Fruit fly (Drosophila melanogaster) whole organism, wandering third instar larva: ENCODE data around the gene CG8066.

Experiments
- Abd-B ChIP-seq: fragments of >200 bp; optimal IDR thresholded peaks from 2 replicates; lab custom pipeline; 2017; ENCODE audit warnings: missing biosample characterization, missing genetic modification characterization
- Hr78 ChIP-seq: fragments of >200 bp; optimal IDR thresholded peaks from 2 replicates; lab custom pipeline; 2017; ENCODE audit warnings: missing biosample characterization, missing genetic modification characterization
- Hr83 ChIP-seq: fragments of 200-300 bp; sonication (Bioruptor generic); optimal IDR thresholded peaks from 2 replicates; lab custom pipeline; 2016; ENCODE audit warnings: missing biosample characterization, mild to moderate bottlenecking, missing genetic modification characterization, moderate library complexity; ENCODE audit not compliant: poor library complexity, severe bottlenecking
- Myc ChIP-seq: fragments of >200 bp; optimal IDR thresholded peaks from 2 replicates; lab custom pipeline; 2017
- Rel ChIP-seq, 2 experiments: fragments of 200-800 bp; sonication (Bioruptor generic) in 1 of 2; optimal IDR thresholded peaks; 2 replicates in 1 of 2; 3 replicates in 1 of 2; lab custom pipeline; 2016 to 2019; ENCODE audit warnings: mild to moderate bottlenecking in 2 of 2, missing biosample characterization in 2 of 2, missing genetic modification characterization in 2 of 2, moderate library complexity in 1 of 2
- br ChIP-seq: fragments of 200-800 bp; sonication (Bioruptor generic); optimal IDR thresholded peaks from 2 replicates; lab custom pipeline; 2016; ENCODE audit warnings: missing biosample characterization, missing genetic modification characterization
- brk ChIP-seq: fragments of 200-800 bp; sonication (Bioruptor generic); optimal IDR thresholded peaks from 2 replicates; lab custom pipeline; 2016; ENCODE audit warnings: missing biosample characterization, mild to moderate bottlenecking, missing genetic modification characterization
- dmrt93B ChIP-seq: fragments of 200-800 bp; sonication (Bioruptor generic); optimal IDR thresholded peaks from 2 replicates; lab custom pipeline; 2018; ENCODE audit warnings: missing biosample characterization, mild to moderate bottlenecking, missing genetic modification characterization
- h ChIP-seq: fragments of 200-800 bp; sonication (Bioruptor generic); optimal IDR thresholded peaks from 3 replicates; lab custom pipeline; 2016; ENCODE audit warnings: missing biosample characterization, mild to moderate bottlenecking, missing genetic modification characterization
- jim ChIP-seq: fragments of 175-275, 200-325 bp; sonication (Bioruptor generic); optimal IDR thresholded peaks from 2 replicates; lab custom pipeline; 2016; ENCODE audit warnings: missing biosample characterization, mild to moderate bottlenecking, missing genetic modification characterization
- psq ChIP-seq: fragments of 200-800 bp; sonication (Bioruptor generic); optimal IDR thresholded peaks from 3 replicates; lab custom pipeline; 2017; ENCODE audit warnings: missing biosample characterization, mild to moderate bottlenecking, missing genetic modification characterization, moderate library complexity
- sage ChIP-seq: fragments of 200-800 bp; sonication (Bioruptor generic); optimal IDR thresholded peaks from 2 replicates; lab custom pipeline; 2016; ENCODE audit warnings: missing biosample characterization, mild to moderate bottlenecking, missing genetic modification characterization
- tai ChIP-seq: sonication (Bioruptor generic); optimal IDR thresholded peaks from 2 replicates; lab custom pipeline; 2016; ENCODE audit warnings: missing biosample characterization, missing genetic modification characterization
- usp ChIP-seq: fragments of >200 bp; optimal IDR thresholded peaks from 2 replicates; lab custom pipeline; 2017; ENCODE audit warnings: missing biosample characterization, missing genetic modification characterization

dm6 chr3R:14567329-14567728 is 1.3 kb downstream of the CG8066 start, which contains the start of gene CG31313:
- TF ChIP-seq Myc (lab: Kevin White, UChicago): no peak
- TF ChIP-seq usp (GFP tag; lab: Kevin White, UChicago): no peak
- TF ChIP-seq brk: no peak
- no peak for TF ChIP-seq h (GFP tag; lab: Kevin White, UChicago)
- TF ChIP-seq jim (GFP tag; lab: Kevin White, UChicago): no peak
- no peak for TF ChIP-seq Rel (GFP tag; optimal IDR thresholded peaks at IDR 0.05; lab: Kevin White, UChicago)
- no peak for TF ChIP-seq Rel (tag; optimal IDR thresholded peaks at IDR 0.05; lab: Kevin White, UChicago)
- TF ChIP-seq Abd-B (GFP tag; lab: Kevin White, UChicago): no peak
- TF ChIP-seq psq (GFP tag; lab: Kevin White, UChicago): no peak
- TF ChIP-seq sage (GFP tag; lab: Kevin White, UChicago): no peak
- no peak for TF ChIP-seq Hr83 (GFP tag; lab: Kevin White, UChicago)
- TF ChIP-seq tai (GFP tag; lab: Kevin White, UChicago): no peak
- TF ChIP-seq Hr78 (GFP tag; lab: Kevin White, UChicago): no peak
- TF ChIP-seq dmrt93B (GFP tag; lab: Kevin White, UChicago): no peak
- no peak for TF ChIP-seq br
